Worm (Caenorhabditis elegans) whole organism, L1 larva: ENCODE measurements around the gene F58E6.11.
A peak's percentile ranks its signal among the peaks of the same experiment; 100 is the strongest.

Source experiments
- C34B4.2 ChIP-seq: sonication (generic microtip); optimal IDR thresholded peaks from 2 replicates; lab custom pipeline; 2017; ENCODE audit warnings: mild to moderate bottlenecking, missing genetic modification characterization, missing compliant biosample characterization
- F16B12.6 ChIP-seq: fragments of 150-350 bp; optimal IDR thresholded peaks from 2 replicates; lab custom pipeline; 2014; ENCODE audit warnings: missing biosample characterization, missing genetic modification characterization
- Y116A8C.19 ChIP-seq: sonication (generic microtip); optimal IDR thresholded peaks from 2 replicates; lab custom pipeline; 2016; ENCODE audit warnings: missing compliant biosample characterization, missing genetic modification characterization, borderline replicate concordance
- ama-1 ChIP-seq: fragments of 150-350 bp; optimal IDR thresholded peaks from 2 replicates; lab custom pipeline; 2014
- blmp-1 ChIP-seq: fragments of 150-350 bp; optimal IDR thresholded peaks from 2 replicates; lab custom pipeline; 2014; ENCODE audit warnings: missing biosample characterization, missing genetic modification characterization
- ceh-63 ChIP-seq: fragments of 200-800 bp; sonication (Bioruptor generic); optimal IDR thresholded peaks from 2 replicates; lab custom pipeline; 2018; ENCODE audit warnings: mild to moderate bottlenecking, missing genetic modification characterization, missing compliant biosample characterization
- ceh-90 ChIP-seq: sonication (generic microtip); optimal IDR thresholded peaks from 2 replicates; lab custom pipeline; 2016; ENCODE audit warnings: missing genetic modification characterization, missing compliant biosample characterization
- efl-1 ChIP-seq, 4 experiments: fragments of 150-350 bp; optimal IDR thresholded peaks in 3 of 4; peaks in 1 of 4; 1 replicate in 1 of 4; 2 replicates in 3 of 4; lab custom pipeline; 2014; ENCODE audit warnings: missing biosample characterization in 2 of 4, missing genetic modification characterization in 2 of 4, missing genetic modification reagents in 2 of 4
- efl-3 ChIP-seq: fragments of 200-800 bp; sonication (Bioruptor generic); optimal IDR thresholded peaks from 2 replicates; lab custom pipeline; 2018; ENCODE audit warnings: mild to moderate bottlenecking, missing genetic modification characterization, missing compliant biosample characterization
- egl-27 ChIP-seq, 2 experiments: fragments of 150-350 bp in 1 of 2; sonication (generic microtip); optimal IDR thresholded peaks; 3 replicates each; lab custom pipeline; 2017 to 2018; ENCODE audit warnings: missing biosample characterization in 2 of 2, missing genetic modification characterization in 2 of 2, missing genetic modification reagents in 2 of 2
- elt-2 ChIP-seq: sonication (generic microtip); optimal IDR thresholded peaks from 2 replicates; lab custom pipeline; 2016; ENCODE audit warnings: missing genetic modification characterization, mild to moderate bottlenecking, inconsistent platforms, missing compliant biosample characterization, missing genetic modification reagents
- fkh-10 ChIP-seq: sonication (generic microtip); optimal IDR thresholded peaks from 2 replicates; lab custom pipeline; 2017; ENCODE audit warnings: missing biosample characterization, missing genetic modification reagents, missing genetic modification characterization
- fkh-8 ChIP-seq: sonication (generic microtip); optimal IDR thresholded peaks from 2 replicates; lab custom pipeline; 2016; ENCODE audit warnings: mild to moderate bottlenecking, missing genetic modification characterization, missing compliant biosample characterization
- fos-1 ChIP-seq: fragments of 150-350 bp; optimal IDR thresholded peaks from 2 replicates; lab custom pipeline; 2014; ENCODE audit warnings: missing biosample characterization, missing genetic modification characterization
- hlh-4 ChIP-seq: sonication (generic microtip); optimal IDR thresholded peaks from 2 replicates; lab custom pipeline; 2016; ENCODE audit warnings: mild to moderate bottlenecking, missing genetic modification characterization, missing compliant biosample characterization
- hpl-2 ChIP-seq: fragments of 150-350 bp; optimal IDR thresholded peaks from 2 replicates; lab custom pipeline; 2014; ENCODE audit warnings: missing biosample characterization, missing genetic modification reagents, missing genetic modification characterization
- isw-1 ChIP-seq: fragments of 200-800 bp; sonication (Bioruptor generic); IDR thresholded peaks from 2 replicates; pipeline ENCODE4 v1.3.6; 2022; ENCODE audit warnings: missing genetic modification characterization, missing compliant biosample characterization
- jun-1 ChIP-seq: fragments of 150-350 bp; optimal IDR thresholded peaks from 2 replicates; lab custom pipeline; 2014; ENCODE audit warnings: missing biosample characterization, missing genetic modification reagents, missing genetic modification characterization
- lin-39 ChIP-seq: fragments of 150-350 bp; optimal IDR thresholded peaks from 2 replicates; lab custom pipeline; 2014; ENCODE audit warnings: missing biosample characterization, missing genetic modification reagents, missing genetic modification characterization
- mab-9 ChIP-seq: fragments of 200-800 bp; sonication (Bioruptor generic); IDR thresholded peaks from 2 replicates; pipeline ENCODE4 v1.3.6; 2022; ENCODE audit warnings: missing genetic modification reagents, missing genetic modification characterization, missing compliant biosample characterization
- mef-2 ChIP-seq: fragments of 150-350 bp; optimal IDR thresholded peaks from 2 replicates; lab custom pipeline; 2014; ENCODE audit warnings: missing biosample characterization, missing genetic modification characterization
- nhr-12 ChIP-seq: sonication (generic microtip); optimal IDR thresholded peaks from 2 replicates; lab custom pipeline; 2017; ENCODE audit warnings: missing biosample characterization, missing genetic modification characterization
- nhr-20 ChIP-seq: sonication (generic microtip); optimal IDR thresholded peaks from 2 replicates; lab custom pipeline; 2016; ENCODE audit warnings: mild to moderate bottlenecking, missing genetic modification characterization, missing compliant biosample characterization
- nhr-28 ChIP-seq: fragments of 150-350 bp; optimal IDR thresholded peaks from 2 replicates; lab custom pipeline; 2014; ENCODE audit warnings: missing biosample characterization, missing genetic modification characterization
- nhr-47 ChIP-seq: sonication (generic microtip); optimal IDR thresholded peaks from 2 replicates; lab custom pipeline; 2016; ENCODE audit warnings: mild to moderate bottlenecking, missing genetic modification characterization, moderate library complexity, missing compliant biosample characterization
- nhr-77 ChIP-seq: fragments of 150-350 bp; optimal IDR thresholded peaks from 2 replicates; lab custom pipeline; 2014; ENCODE audit warnings: missing biosample characterization, missing genetic modification characterization
- nhr-84 ChIP-seq: sonication (generic microtip); optimal IDR thresholded peaks from 2 replicates; lab custom pipeline; 2017; ENCODE audit warnings: missing biosample characterization, missing genetic modification characterization
- nhr-85 ChIP-seq: sonication (generic microtip); peaks from one replicate; lab custom pipeline; 2016; ENCODE audit warnings: missing genetic modification characterization, inconsistent platforms, missing compliant biosample characterization
- nhr-90 ChIP-seq: sonication (generic microtip); optimal IDR thresholded peaks from 2 replicates; lab custom pipeline; 2016; ENCODE audit warnings: mild to moderate bottlenecking, missing genetic modification characterization, missing compliant biosample characterization; ENCODE audit not compliant: poor library complexity
- snpc-4 ChIP-seq: fragments of 150-350 bp; optimal IDR thresholded peaks from 2 replicates; lab custom pipeline; 2014; ENCODE audit warnings: missing biosample characterization, missing genetic modification characterization
- unc-30 ChIP-seq: sonication (generic microtip); optimal IDR thresholded peaks from 2 replicates; lab custom pipeline; 2017; ENCODE audit warnings: missing biosample characterization, missing genetic modification characterization
- ztf-11 ChIP-seq, 2 experiments: sonication (generic microtip); optimal IDR thresholded peaks; 2 replicates each; lab custom pipeline; 2016 to 2017; ENCODE audit warnings: missing genetic modification characterization in 2 of 2, missing biosample characterization in 1 of 2, missing compliant biosample characterization in 1 of 2
- ztf-4 ChIP-seq: fragments of 150-350 bp; optimal IDR thresholded peaks from 2 replicates; lab custom pipeline; 2014; ENCODE audit warnings: missing biosample characterization, missing genetic modification characterization

The F58E6.11 gene

DNA sequence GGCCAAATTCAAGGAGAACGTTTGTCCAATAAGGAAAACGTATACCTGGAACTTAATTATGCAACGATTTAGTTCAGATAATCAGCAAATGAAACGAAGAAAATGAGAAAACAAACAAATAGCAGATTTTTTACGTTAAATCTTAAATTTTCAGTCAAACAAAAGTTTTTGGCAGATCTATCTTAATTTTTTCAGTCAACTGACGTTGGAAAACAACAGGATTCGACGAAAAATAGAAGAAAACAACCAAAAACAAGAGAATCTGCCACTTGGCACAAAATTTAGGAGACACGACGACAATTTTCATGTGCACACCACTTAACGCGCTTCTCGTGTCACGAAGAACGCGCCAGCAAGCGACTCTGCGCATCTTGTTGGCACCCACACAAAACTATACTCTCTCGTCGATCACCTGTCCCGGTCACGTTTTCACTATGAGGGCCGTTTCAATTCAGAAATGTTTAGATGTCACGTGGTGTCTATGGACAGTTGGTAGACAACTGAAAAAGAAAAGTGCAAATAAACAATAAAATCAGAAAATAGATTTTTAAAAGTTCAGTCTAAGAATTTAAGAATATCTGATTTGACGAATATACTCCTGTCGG is 32.0 kb upstream of the F58E6.11 start, which contains the start of gene ztf-7 (continued):
- TF ChIP-seq nhr-90 (tag; lab: Kevin White, UChicago) (peak; percentile 98), jun-1 (tag; lab: Kevin White, UChicago) (peak; percentile 93), nhr-47 (tag; lab: Kevin White, UChicago) (peak; percentile 99), hlh-4 (tag; lab: Kevin White, UChicago) (no peak), hpl-2 (GFP tag; lab: Kevin White, UChicago) (peak; percentile 86), isw-1 (GFP tag; lab: Robert Waterston, UW) (peak; percentile 96), nhr-20 (tag; lab: Kevin White, UChicago) (peak; percentile 100), lin-39 (tag; lab: Kevin White, UChicago) (peak; percentile 96), F16B12.6 (tag; lab: Kevin White, UChicago) (peak; percentile 69), nhr-77 (tag; lab: Kevin White, UChicago) (peak; percentile 81), nhr-84 (tag; lab: Kevin White, UChicago) (no peak), egl-27 (tag; optimal IDR thresholded peaks at IDR 0.05; lab: Kevin White, UChicago) (no peak), mab-9 (peak; percentile 92), ceh-63 (GFP tag; lab: Kevin White, UChicago) (no peak), fkh-8 (tag; lab: Kevin White, UChicago) (peak; percentile 99), nhr-28 (tag; lab: Kevin White, UChicago) (no peak)

DNA sequence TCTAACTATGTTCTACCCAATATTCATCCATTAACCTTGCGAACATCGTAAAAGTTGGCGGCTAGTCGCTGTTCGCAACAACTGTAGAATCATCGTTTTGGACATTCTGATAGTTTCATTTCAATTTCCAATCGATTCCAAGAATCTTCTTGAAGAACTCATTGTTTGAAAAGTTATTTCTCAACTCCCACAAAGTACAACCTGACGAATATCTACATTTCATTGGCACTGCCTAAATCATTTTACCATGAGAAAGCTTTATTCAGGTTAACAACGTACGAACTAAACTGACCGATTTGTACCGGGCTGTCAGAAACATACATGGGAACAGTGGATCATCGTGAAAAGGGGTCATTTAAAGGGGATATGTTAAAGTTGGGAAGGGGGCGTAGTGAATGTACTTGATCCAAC is 28.9 kb upstream of the F58E6.11 start, which contains the start of gene F46B6.6:
TSS of gene F46B6.6 (minus strand) at position 148 of the 411 bp plus-strand sequence.
- TF ChIP-seq isw-1 (GFP tag; lab: Robert Waterston, UW) (no peak), efl-3 (GFP tag; lab: Kevin White, UChicago) (no peak), nhr-47 (tag; lab: Kevin White, UChicago) (peak; percentile 15), efl-1 (optimal IDR thresholded peaks at IDR 0.05; lab: Kevin White, UChicago) (peak in 1 of 2 experiments; percentile 1), efl-1 (GFP tag; optimal IDR thresholded peaks at IDR 0.05 in 1 of 2; lab: Kevin White, UChicago) (peak in 1 of 2 experiments; percentile 88), elt-2 (tag; lab: Kevin White, UChicago) (peak; percentile 1), ztf-11 (tag; optimal IDR thresholded peaks at IDR 0.05; lab: Kevin White, UChicago) (peak in 1 of 2 experiments; percentile 5), nhr-85 (tag; lab: Kevin White, UChicago) (peak; percentile 39), nhr-90 (tag; lab: Kevin White, UChicago) (peak; percentile 7), ama-1 (lab: Kevin White, UChicago) (peak; percentile 70)

- TF ChIP-seq ztf-4 (tag; lab: Kevin White, UChicago), result no peak
These were observed 26.4 kb upstream of the F58E6.11 start for ce11 chrV:9784215-9784614.

- no peak for TF ChIP-seq unc-30 (tag; lab: Kevin White, UChicago)
These were observed 25.2 kb upstream of the F58E6.11 start, which contains the start of gene F46B6.5 for ce11 chrV:9782969-9783368. TSS of gene F46B6.5 (minus strand) at chrV:9783069.

ce11 chrV:9782045-9782444 is 24.3 kb upstream of the F58E6.11 start:
- TF ChIP-seq fkh-10 (no peak), blmp-1 (tag; lab: Kevin White, UChicago) (no peak), snpc-4 (tag; lab: Kevin White, UChicago) (no peak), C34B4.2 (no peak), unc-30 (tag; lab: Kevin White, UChicago) (no peak), hpl-2 (GFP tag; lab: Kevin White, UChicago) (no peak), nhr-85 (tag; lab: Kevin White, UChicago) (no peak), fos-1 (tag; lab: Kevin White, UChicago) (no peak), ceh-90 (tag; lab: Kevin White, UChicago) (no peak), nhr-12 (no peak), mef-2 (no peak), Y116A8C.19 (tag; lab: Kevin White, UChicago) (no peak)
